Fruit fly (Drosophila melanogaster) whole organism, pupa: ENCODE results near the gene TTLL4A.

Source experiments
- CG14655 ChIP-seq: fragments of 200-800 bp; sonication (Bioruptor generic); optimal IDR thresholded peaks from 3 replicates; lab custom pipeline; 2017; ENCODE audit warnings: mild to moderate bottlenecking, missing biosample characterization, missing genetic modification reagents, missing genetic modification characterization
- CG8301 ChIP-seq: fragments of 200-800 bp; sonication (Bioruptor generic); optimal IDR thresholded peaks from 2 replicates; lab custom pipeline; 2018; ENCODE audit warnings: missing biosample characterization, mild to moderate bottlenecking, missing genetic modification characterization
- fd96Ca ChIP-seq: fragments of 200-800 bp; sonication (Bioruptor generic); IDR thresholded peaks from 3 replicates; pipeline ENCODE4 v1.3.6; 2022; ENCODE audit warnings: missing biosample characterization, missing genetic modification characterization

- TF ChIP-seq CG8301 (tag; lab: Kevin White, UChicago): no peak
- no peak for TF ChIP-seq fd96Ca (GFP tag; lab: Robert Waterston, UW)
- no peak for TF ChIP-seq CG14655 (GFP tag; lab: Kevin White, UChicago)
Observed at dm6 chr2L:11027825-11028496, 38.8 kb downstream of the TTLL4A start.
